Fruit fly (Drosophila melanogaster) whole organism, embryonic: ENCODE results near the gene CG32845.

Source experiments
- Atf-2 ChIP-seq: fragments of 200-800 bp; sonication (Bioruptor generic); optimal IDR thresholded peaks from 2 replicates; lab custom pipeline; 2016; ENCODE audit warnings: missing biosample characterization, missing genetic modification characterization
- Bgb ChIP-seq: fragments of 200-800 bp; sonication (Bioruptor generic); IDR thresholded peaks from 2 replicates; pipeline ENCODE4 v1.3.6; 2022; ENCODE audit warnings: missing biosample characterization, missing genetic modification characterization; ENCODE audit not compliant: partially characterized antibody
- BtbVII ChIP-seq: fragments of 200-800 bp; sonication (Bioruptor generic); optimal IDR thresholded peaks from 3 replicates; lab custom pipeline; 2017; ENCODE audit warnings: missing biosample characterization, mild to moderate bottlenecking, missing genetic modification characterization
- CG10366 ChIP-seq: fragments of 200-800 bp; sonication (Bioruptor generic); IDR thresholded peaks from 2 replicates; pipeline ENCODE4 v1.3.6; 2022; ENCODE audit warnings: missing biosample characterization, missing genetic modification characterization
- CG11456 ChIP-seq: fragments of 200-800 bp; sonication (Bioruptor generic); IDR thresholded peaks from 3 replicates; pipeline ENCODE4 v1.3.6; 2022; ENCODE audit warnings: missing biosample characterization, missing genetic modification characterization
- CG11504 ChIP-seq: fragments of 200-800 bp; sonication (Bioruptor generic); optimal IDR thresholded peaks from 3 replicates; lab custom pipeline; 2019; ENCODE audit warnings: missing biosample characterization, mild to moderate bottlenecking, missing genetic modification characterization, moderate library complexity
- CG14441 ChIP-seq: fragments of 200-800 bp; sonication (Bioruptor generic); IDR thresholded peaks from 2 replicates; pipeline ENCODE4 v1.3.6; 2022; ENCODE audit warnings: missing biosample characterization, missing genetic modification characterization
- CG15011 ChIP-seq: fragments of 200-800 bp; sonication (Bioruptor generic); optimal IDR thresholded peaks from 3 replicates; lab custom pipeline; 2018; ENCODE audit warnings: missing biosample characterization, mild to moderate bottlenecking, missing genetic modification characterization
- CG1602 ChIP-seq: fragments of 200-800 bp; sonication (Bioruptor generic); optimal IDR thresholded peaks from 3 replicates; lab custom pipeline; 2016; ENCODE audit warnings: missing biosample characterization, missing genetic modification characterization
- CG1792 ChIP-seq: fragments of 200-800 bp; sonication (Bioruptor generic); optimal IDR thresholded peaks from 2 replicates; lab custom pipeline; 2016; ENCODE audit warnings: missing biosample characterization, missing genetic modification characterization
- CG18599 ChIP-seq: fragments of 200-800 bp; sonication (Bioruptor generic); optimal IDR thresholded peaks from 3 replicates; lab custom pipeline; 2017; ENCODE audit warnings: missing biosample characterization, missing genetic modification characterization, mild to moderate bottlenecking, moderate library complexity, missing genetic modification reagents
- CG2889 ChIP-seq: fragments of 200-800 bp; sonication (Bioruptor generic); IDR thresholded peaks from 3 replicates; pipeline ENCODE4 v1.3.6; 2022; ENCODE audit warnings: missing biosample characterization, missing genetic modification characterization
- CG32532 ChIP-seq: fragments of 200-800 bp; sonication (Bioruptor generic); IDR thresholded peaks from 2 replicates; pipeline ENCODE4 v1.3.6; 2022; ENCODE audit warnings: missing biosample characterization, missing genetic modification characterization
- CG3281 ChIP-seq: fragments of 200-800 bp; sonication (Bioruptor generic); optimal IDR thresholded peaks from 3 replicates; lab custom pipeline; 2017; ENCODE audit warnings: missing biosample characterization, mild to moderate bottlenecking, missing genetic modification characterization
- CG33213 ChIP-seq: fragments of 200-800 bp; sonication (Bioruptor generic); optimal IDR thresholded peaks from 3 replicates; lab custom pipeline; 2016; ENCODE audit warnings: missing biosample characterization, missing genetic modification characterization
- CG34224 ChIP-seq: fragments of 200-800 bp; sonication (Bioruptor generic); IDR thresholded peaks from 3 replicates; pipeline ENCODE4 v1.3.6; 2022; ENCODE audit warnings: missing biosample characterization, missing genetic modification characterization; ENCODE audit not compliant: partially characterized antibody
- CG4404 ChIP-seq: fragments of 200-800 bp; sonication (Bioruptor generic); IDR thresholded peaks from 2 replicates; pipeline ENCODE4 v1.3.6; 2022; ENCODE audit warnings: missing biosample characterization, missing genetic modification characterization
- CG4617 ChIP-seq: fragments of 200-800 bp; sonication (Bioruptor generic); optimal IDR thresholded peaks from 3 replicates; lab custom pipeline; 2016; ENCODE audit warnings: missing biosample characterization, missing genetic modification characterization, borderline replicate concordance
- CG6683 ChIP-seq: fragments of 200-800 bp; sonication (Bioruptor generic); optimal IDR thresholded peaks from 2 replicates; lab custom pipeline; 2017; ENCODE audit warnings: missing biosample characterization, mild to moderate bottlenecking, missing genetic modification characterization, missing genetic modification reagents
- CG7745 ChIP-seq: fragments of 200-800 bp; sonication (Bioruptor generic); optimal IDR thresholded peaks from 2 replicates; lab custom pipeline; 2018; ENCODE audit warnings: missing biosample characterization, mild to moderate bottlenecking, missing genetic modification characterization, moderate library complexity
- CG9437 ChIP-seq: fragments of 200-800 bp; sonication (Bioruptor generic); optimal IDR thresholded peaks from 2 replicates; lab custom pipeline; 2018; ENCODE audit warnings: missing biosample characterization, mild to moderate bottlenecking, missing genetic modification characterization
- CTCF ChIP-seq: fragments of 200-800 bp; sonication (Bioruptor generic); optimal IDR thresholded peaks from 2 replicates; lab custom pipeline; 2017; ENCODE audit warnings: missing biosample characterization, mild to moderate bottlenecking, missing genetic modification characterization, moderate library complexity
- D19A ChIP-seq: fragments of 200-800 bp; optimal IDR thresholded peaks from 3 replicates; lab custom pipeline; 2019; ENCODE audit warnings: missing biosample characterization, mild to moderate bottlenecking, missing genetic modification characterization, moderate library complexity
- D19B ChIP-seq: fragments of 200-800 bp; sonication (Bioruptor generic); optimal IDR thresholded peaks from 2 replicates; lab custom pipeline; 2017; ENCODE audit warnings: missing biosample characterization, mild to moderate bottlenecking, missing genetic modification characterization
- Doc2 ChIP-seq: fragments of 200-800 bp; sonication (Bioruptor generic); IDR thresholded peaks from 2 replicates; pipeline ENCODE4 v1.3.6; 2022; ENCODE audit warnings: missing biosample characterization, missing genetic modification characterization
- Drgx ChIP-seq: fragments of 200-800 bp; sonication (Bioruptor generic); IDR thresholded peaks from 2 replicates; pipeline ENCODE4 v1.3.6; 2022; ENCODE audit warnings: missing biosample characterization, missing genetic modification characterization
- Eip74EF ChIP-seq, 2 experiments: fragments of 200-800 bp in 1 of 2; fragments of >200 bp in 1 of 2; sonication (Bioruptor generic) in 1 of 2; optimal IDR thresholded peaks; 2 replicates each; lab custom pipeline; 2017 to 2019; ENCODE audit warnings: missing biosample characterization in 2 of 2, missing genetic modification characterization in 2 of 2, mild to moderate bottlenecking in 1 of 2, moderate library complexity in 1 of 2
- Hmr ChIP-seq: fragments of 200-800 bp; sonication (Bioruptor generic); optimal IDR thresholded peaks from 3 replicates; lab custom pipeline; 2017; ENCODE audit warnings: mild to moderate bottlenecking, missing biosample characterization, missing genetic modification reagents, missing genetic modification characterization
- MESR4 ChIP-seq: fragments of 200-800 bp; sonication (Bioruptor generic); optimal IDR thresholded peaks from 2 replicates; lab custom pipeline; 2018; ENCODE audit warnings: missing biosample characterization, mild to moderate bottlenecking, missing genetic modification characterization, moderate library complexity
- Mrtf ChIP-seq: fragments of 200-800 bp; sonication (Bioruptor generic); IDR thresholded peaks from 3 replicates; pipeline ENCODE4 v1.3.6; 2022; ENCODE audit warnings: missing biosample characterization, missing genetic modification characterization
- Nf-YB ChIP-seq: fragments of 200-800 bp; sonication (Bioruptor generic); optimal IDR thresholded peaks from 3 replicates; lab custom pipeline; 2019; ENCODE audit warnings: missing biosample characterization, mild to moderate bottlenecking, missing genetic modification characterization, moderate library complexity
- Tbp ChIP-seq: fragments of >200 bp; optimal IDR thresholded peaks from 2 replicates; lab custom pipeline; 2018; ENCODE audit warnings: missing biosample characterization, missing genetic modification characterization
- ara ChIP-seq: fragments of 200-800 bp; sonication (Bioruptor generic); IDR thresholded peaks from 2 replicates; pipeline ENCODE4 v1.3.6; 2022; ENCODE audit warnings: missing biosample characterization, missing genetic modification characterization
- croc ChIP-seq: fragments of 200-800 bp; sonication (Bioruptor generic); conservative IDR thresholded peaks from 3 replicates; pipeline ENCODE4 v1.3.6; 2022; ENCODE audit warnings: missing biosample characterization, missing genetic modification characterization
- dimm ChIP-seq: fragments of 200-800 bp; sonication (Bioruptor generic); IDR thresholded peaks from 2 replicates; pipeline ENCODE4 v1.3.6; 2022; ENCODE audit warnings: missing biosample characterization, missing genetic modification characterization
- dmrt11E ChIP-seq: fragments of 200-800 bp; sonication (Bioruptor generic); optimal IDR thresholded peaks from 3 replicates; lab custom pipeline; 2018; ENCODE audit warnings: missing biosample characterization, mild to moderate bottlenecking, missing genetic modification characterization, moderate library complexity
- fru ChIP-seq: fragments of >200 bp; optimal IDR thresholded peaks from 2 replicates; lab custom pipeline; 2017
- hbn ChIP-seq: fragments of 200-800 bp; sonication (Bioruptor generic); IDR thresholded peaks from 2 replicates; pipeline ENCODE4 v1.3.6; 2022; ENCODE audit warnings: missing biosample characterization, missing genetic modification characterization; ENCODE audit not compliant: partially characterized antibody
- kah ChIP-seq: fragments of 200-800 bp; sonication (Bioruptor generic); optimal IDR thresholded peaks from 2 replicates; lab custom pipeline; 2018; ENCODE audit warnings: missing biosample characterization, mild to moderate bottlenecking, missing genetic modification characterization
- klu ChIP-seq: fragments of 200-800 bp; sonication (Bioruptor generic); IDR thresholded peaks from 2 replicates; pipeline ENCODE4 v1.3.6; 2022; ENCODE audit warnings: missing biosample characterization, missing genetic modification characterization
- lov ChIP-seq, 2 experiments: fragments of 200-800 bp in 1 of 2; fragments of >200 bp in 1 of 2; sonication (Bioruptor generic) in 1 of 2; IDR thresholded peaks in 1 of 2; optimal IDR thresholded peaks in 1 of 2; 2 replicates in 1 of 2; 3 replicates in 1 of 2; pipeline versions ENCODE4 v1.3.6 to Lab custom; 2017 to 2022; ENCODE audit warnings: missing biosample characterization in 1 of 2, missing genetic modification characterization in 1 of 2
- org-1 ChIP-seq: fragments of 200-800 bp; sonication (Bioruptor generic); optimal IDR thresholded peaks from 2 replicates; lab custom pipeline; 2017; ENCODE audit warnings: missing biosample characterization, missing genetic modification characterization
- peb ChIP-seq: fragments of 200-800 bp; sonication (Bioruptor generic); IDR thresholded peaks from 2 replicates; pipeline ENCODE4 v1.3.6; 2022; ENCODE audit warnings: missing biosample characterization, missing genetic modification characterization
- sens-2 ChIP-seq: fragments of 200-800 bp; sonication (Bioruptor generic); IDR thresholded peaks from 2 replicates; pipeline ENCODE4 v1.3.6; 2022; ENCODE audit warnings: missing biosample characterization, missing genetic modification characterization
- sqz ChIP-seq: fragments of 200-800 bp; sonication (Bioruptor generic); optimal IDR thresholded peaks from 3 replicates; lab custom pipeline; 2018; ENCODE audit warnings: missing biosample characterization, mild to moderate bottlenecking, missing genetic modification characterization
- sug ChIP-seq: fragments of 200-800 bp; optimal IDR thresholded peaks from 2 replicates; lab custom pipeline; 2019; ENCODE audit warnings: missing biosample characterization, mild to moderate bottlenecking, missing genetic modification characterization, moderate library complexity
- tio ChIP-seq: fragments of 200-800 bp; sonication (Bioruptor generic); optimal IDR thresholded peaks from 2 replicates; lab custom pipeline; 2017; ENCODE audit warnings: missing biosample characterization, missing genetic modification characterization, inconsistent platforms
- trh ChIP-seq: fragments of 200-800 bp; sonication (Bioruptor generic); optimal IDR thresholded peaks from 2 replicates; lab custom pipeline; 2016; ENCODE audit warnings: missing biosample characterization, missing genetic modification characterization
- vfl ChIP-seq: fragments of 200-800 bp; sonication (Bioruptor generic); optimal IDR thresholded peaks from 2 replicates; lab custom pipeline; 2016; ENCODE audit warnings: missing biosample characterization, missing genetic modification characterization
- zf30C ChIP-seq: fragments of 200-800 bp; sonication (Bioruptor generic); optimal IDR thresholded peaks from 3 replicates; lab custom pipeline; 2018; ENCODE audit warnings: missing biosample characterization, mild to moderate bottlenecking, missing genetic modification characterization

Gene CG32845

DNA sequence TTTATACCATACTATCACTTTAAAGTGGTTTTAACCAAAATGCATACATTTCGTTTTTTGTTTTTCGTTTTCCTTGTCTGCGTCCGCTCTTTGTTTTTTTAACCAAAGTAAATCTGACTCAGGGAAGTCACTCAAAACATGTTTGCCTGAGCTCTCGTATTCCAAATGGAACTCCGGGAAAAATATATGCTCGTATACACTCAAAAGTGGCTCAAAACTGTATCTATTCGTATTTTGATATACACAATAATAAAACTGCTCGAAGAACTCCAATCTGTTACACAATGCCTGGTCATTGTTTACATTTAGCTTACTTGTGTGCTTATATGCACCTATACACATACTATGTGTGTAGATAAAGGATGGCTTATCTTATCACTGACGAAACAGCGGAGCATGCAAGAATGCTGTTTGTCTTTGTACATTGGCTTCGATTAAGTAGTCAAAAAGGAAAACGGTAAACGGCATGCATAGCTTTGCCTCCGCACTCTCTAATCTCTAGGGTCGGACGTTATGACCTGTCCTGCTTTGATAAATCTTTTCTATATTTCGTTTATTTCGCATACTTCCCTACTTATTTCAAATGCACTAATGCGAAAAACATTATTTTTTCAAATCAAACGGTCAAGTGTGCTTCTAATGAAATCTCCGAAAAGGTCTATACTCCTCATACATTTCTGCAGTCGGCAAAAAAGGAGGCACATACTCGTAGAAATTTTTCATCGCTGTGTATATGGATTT lies 2.3 kb downstream of the CG32845 start, which contains the start of gene miple2 (continued):
- no peak for TF ChIP-seq CG4617 (GFP tag; lab: Kevin White, UChicago)
- TF ChIP-seq dmrt11E (tag; lab: Kevin White, UChicago) = peak; percentile 31
- peak; percentile 38 for TF ChIP-seq CG9437
- peak; percentile 53; the same call in 1 of the 2 replicates for TF ChIP-seq ara (GFP tag; lab: Robert Waterston, UW)
- peak; percentile 37 for TF ChIP-seq sug (tag; lab: Kevin White, UChicago)
- TF ChIP-seq trh (GFP tag; lab: Kevin White, UChicago) = peak; percentile 12
- no peak for TF ChIP-seq CG1602 (GFP tag; lab: Kevin White, UChicago)
- TF ChIP-seq CTCF = no peak
- TF ChIP-seq CG1792 (GFP tag; lab: Kevin White, UChicago) = peak; percentile 40
- TF ChIP-seq CG11456 = no peak
- TF ChIP-seq Mrtf (GFP tag; lab: Robert Waterston, UW) = no peak
- no peak for TF ChIP-seq peb
- no peak for TF ChIP-seq CG4404
- TF ChIP-seq Doc2 = no peak
- TF ChIP-seq klu = no peak
- TF ChIP-seq CG6683 (GFP tag; lab: Kevin White, UChicago) = peak; percentile 56
- peak; percentile 53 for TF ChIP-seq CG11504 (tag; lab: Kevin White, UChicago)
- TF ChIP-seq CG10366 (GFP tag; lab: Robert Waterston, UW) = no peak
- TF ChIP-seq vfl (GFP tag; lab: Kevin White, UChicago) = no peak
- TF ChIP-seq hbn = no peak
- TF ChIP-seq CG7745 (tag; lab: Kevin White, UChicago) = no peak
- TF ChIP-seq Hmr = peak; percentile 66
- peak; percentile 4 for TF ChIP-seq D19B (GFP tag; lab: Kevin White, UChicago)
- TF ChIP-seq CG3281 (GFP tag; lab: Kevin White, UChicago) = peak; percentile 68
- TF ChIP-seq CG2889 (GFP tag; lab: Robert Waterston, UW) = no peak
- TF ChIP-seq sqz (GFP tag; lab: Kevin White, UChicago) = peak; percentile 14
- TF ChIP-seq Drgx (GFP tag; lab: Robert Waterston, UW) = peak; percentile 31; the same call in 1 of the 2 replicates
- peak; percentile 37 for TF ChIP-seq CG33213 (GFP tag; lab: Kevin White, UChicago)
- no peak for TF ChIP-seq lov (optimal IDR thresholded peaks at IDR 0.05; lab: Kevin White, UChicago)
- no peak for TF ChIP-seq lov (GFP tag; IDR thresholded peaks at IDR 0.05; lab: Robert Waterston, UW)
- no peak for TF ChIP-seq CG32532 (GFP tag; lab: Robert Waterston, UW)
- TF ChIP-seq CG15011 = peak; percentile 37
- TF ChIP-seq Nf-YB (GFP tag; lab: Kevin White, UChicago) = peak; percentile 26
- TF ChIP-seq CG18599 (GFP tag; lab: Kevin White, UChicago) = peak; percentile 64
- no peak for TF ChIP-seq CG34224 (GFP tag; lab: Robert Waterston, UW)
- TF ChIP-seq Eip74EF (GFP tag; optimal IDR thresholded peaks at IDR 0.05; lab: Kevin White, UChicago) = no peak
- TF ChIP-seq tio (GFP tag; lab: Kevin White, UChicago) = no peak
- TF ChIP-seq Tbp (GFP tag; lab: Kevin White, UChicago) = no peak
- no peak for TF ChIP-seq croc (GFP tag; lab: Robert Waterston, UW)
- peak; percentile 54 for TF ChIP-seq org-1 (GFP tag; lab: Kevin White, UChicago)
- peak; percentile 77 for TF ChIP-seq zf30C (GFP tag; lab: Kevin White, UChicago)
- no peak for TF ChIP-seq sens-2 (GFP tag; lab: Robert Waterston, UW)
- no peak for TF ChIP-seq Bgb
- peak; percentile 55 for TF ChIP-seq Atf-2 (GFP tag; lab: Kevin White, UChicago)
- TF ChIP-seq CG14441 (GFP tag; lab: Robert Waterston, UW) = 0 out of 2 replicates have a peak, but pooled peaks have one; percentile 14
- no peak for TF ChIP-seq dimm (GFP tag; lab: Robert Waterston, UW)
- peak; percentile 35 for TF ChIP-seq BtbVII (GFP tag; lab: Kevin White, UChicago)
- peak; percentile 12 for TF ChIP-seq MESR4 (GFP tag; lab: Kevin White, UChicago)
- peak; percentile 41 for TF ChIP-seq kah (GFP tag; lab: Kevin White, UChicago)
- TF ChIP-seq fru (lab: Kevin White, UChicago) = no peak
- peak; percentile 62 for TF ChIP-seq D19A
